Worm (Caenorhabditis elegans) whole organism, L3 larva: ENCODE measurements around the gene B0024.11.

Experiments
- lin-39 ChIP-seq: fragments of 150-350 bp; optimal IDR thresholded peaks from 2 replicates; lab custom pipeline; 2018; ENCODE audit warnings: missing biosample characterization, missing genetic modification reagents, missing genetic modification characterization
- pha-4 ChIP-seq: fragments of 150-350 bp; optimal IDR thresholded peaks from 2 replicates; lab custom pipeline; 2014; ENCODE audit warnings: missing biosample characterization, missing genetic modification reagents, missing genetic modification characterization
- snpc-4 ChIP-seq: fragments of 150-350 bp; optimal IDR thresholded peaks from 2 replicates; lab custom pipeline; 2014; ENCODE audit warnings: missing biosample characterization, missing genetic modification characterization
- tbx-2 ChIP-seq: sonication (generic microtip); optimal IDR thresholded peaks from 2 replicates; lab custom pipeline; 2016; ENCODE audit warnings: mild to moderate bottlenecking, missing genetic modification characterization, missing compliant biosample characterization

DNA sequence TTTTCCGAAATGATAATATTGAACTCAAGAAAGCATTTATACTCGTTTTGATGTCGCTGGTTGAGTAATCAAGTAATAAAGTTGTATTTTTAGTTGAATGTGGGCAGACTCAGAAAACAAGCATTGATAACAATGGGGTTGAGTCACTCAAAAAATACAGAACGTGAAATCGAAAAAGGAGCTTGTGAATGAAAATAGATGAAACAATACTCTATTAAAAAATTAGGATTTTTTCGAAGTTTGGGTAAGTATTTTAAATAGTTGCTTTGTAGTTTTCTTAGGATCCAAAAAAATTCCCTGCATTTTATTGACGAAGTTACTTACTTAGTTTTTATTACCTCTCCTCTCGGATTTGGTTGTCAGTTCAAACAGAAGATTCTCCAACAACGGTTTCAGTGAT, 35.9 kb downstream of the B0024.11 start, which contains the start of gene lys-3:
- TF ChIP-seq lin-39 (tag; lab: Kevin White, UChicago) (no peak), tbx-2 (tag; lab: Kevin White, UChicago) (no peak), pha-4 (tag; lab: Kevin White, UChicago) (no peak), snpc-4 (tag; lab: Kevin White, UChicago) (no peak)
